Fruit fly (Drosophila melanogaster): ENCODE results near the gene CG10098.
A peak's percentile ranks its signal among the peaks of the same experiment; 100 is the strongest.

Gene CG10098

DNA sequence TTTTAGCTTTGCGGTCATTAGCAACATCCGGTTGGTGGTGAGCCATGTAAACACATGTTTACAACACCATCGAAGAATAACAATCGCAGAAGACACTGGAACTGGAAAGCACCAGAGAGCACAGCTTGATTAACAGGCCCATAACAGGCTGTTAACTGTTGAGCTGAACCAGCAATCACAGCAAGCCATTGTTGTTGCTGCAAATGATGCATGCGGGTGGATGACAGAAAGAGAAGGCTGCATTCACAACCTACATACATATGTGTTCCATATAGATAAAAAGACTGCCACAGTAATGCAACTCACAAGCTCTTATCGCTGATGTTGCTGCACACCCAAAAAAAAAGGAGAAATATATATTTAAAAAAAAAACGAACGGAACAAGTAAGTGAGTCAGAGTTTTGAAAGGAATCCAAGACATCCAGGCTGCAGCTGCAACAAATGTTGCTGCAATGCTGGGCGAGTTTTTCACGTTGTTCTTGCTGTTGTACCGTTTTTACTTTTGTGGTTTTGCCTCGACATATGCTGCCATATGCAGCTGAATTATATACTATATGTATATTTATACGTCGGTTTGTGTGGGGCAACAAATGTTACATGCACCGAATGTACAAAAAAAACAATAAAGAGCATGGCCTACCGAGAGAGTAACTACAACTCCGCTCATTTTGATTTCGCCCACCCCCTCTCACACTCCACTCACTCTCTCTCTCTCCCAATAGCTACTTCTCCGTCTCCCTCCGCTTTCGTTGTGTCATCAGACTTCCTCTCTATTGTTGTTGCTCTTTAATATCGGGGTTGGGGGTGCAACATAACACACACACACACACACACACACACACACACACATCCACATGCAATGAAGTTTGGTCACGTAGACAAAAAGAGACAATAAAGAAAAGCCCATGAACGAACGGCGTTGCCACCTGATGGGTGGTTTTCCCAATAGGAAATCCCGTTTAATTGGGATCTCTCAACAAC, 21.2 kb upstream of the CG10098 start (continued):
- no peak for TF ChIP-seq Nf-YB (GFP tag; optimal IDR thresholded peaks at IDR 0.05)
- no peak for TF ChIP-seq pan (optimal IDR thresholded peaks at IDR 0.05)
- TF ChIP-seq pan (GFP tag; optimal IDR thresholded peaks at IDR 0.05 in 1 of 2, IDR thresholded peaks at IDR 0.05 in 1 of 2): peak in 1 of 2 experiments; percentile 21
- no peak for TF ChIP-seq da (GFP tag; optimal IDR thresholded peaks at IDR 0.05)
- TF ChIP-seq Oli (tag; optimal IDR thresholded peaks at IDR 0.05): no peak
- no peak for TF ChIP-seq wor (GFP tag; IDR thresholded peaks at IDR 0.05)
- TF ChIP-seq CG7963 (GFP tag; IDR thresholded peaks at IDR 0.05; ENCODE audit: partially characterized antibody): no peak
- TF ChIP-seq trem (tag; optimal IDR thresholded peaks at IDR 0.05): peak; percentile 8
- TF ChIP-seq chn (GFP tag; optimal IDR thresholded peaks at IDR 0.05): no peak
- TF ChIP-seq CG18619 (GFP tag; optimal IDR thresholded peaks at IDR 0.05): no peak
- peak; percentile 4 for TF ChIP-seq CG6254 (GFP tag; optimal IDR thresholded peaks at IDR 0.05)
- TF ChIP-seq gcm2 (GFP tag; optimal IDR thresholded peaks at IDR 0.05): no peak
- TF ChIP-seq pnt (GFP tag; optimal IDR thresholded peaks at IDR 0.05): no peak
- TF ChIP-seq Meics (GFP tag; optimal IDR thresholded peaks at IDR 0.05): no peak
- TF ChIP-seq Optix (GFP tag; IDR thresholded peaks at IDR 0.05): no peak
- no peak for TF ChIP-seq nmo (GFP tag; optimal IDR thresholded peaks at IDR 0.05)
- TF ChIP-seq CG12391 (tag; optimal IDR thresholded peaks at IDR 0.05): no peak
- no peak for TF ChIP-seq tio (GFP tag; optimal IDR thresholded peaks at IDR 0.05)
- TF ChIP-seq CG2875 (GFP tag; optimal IDR thresholded peaks at IDR 0.05): no peak
- TF ChIP-seq gce (GFP tag; IDR thresholded peaks at IDR 0.05): peak; percentile 34; the same call in 1 of the 3 replicates
- peak; percentile 81 for TF ChIP-seq CG11504 (tag; optimal IDR thresholded peaks at IDR 0.05)
- no peak for TF ChIP-seq Abd-B (GFP tag; optimal IDR thresholded peaks at IDR 0.05)
- no peak for TF ChIP-seq CG10565 (GFP tag; optimal IDR thresholded peaks at IDR 0.05)
- TF ChIP-seq kah (GFP tag; optimal IDR thresholded peaks at IDR 0.05): peak; percentile 31
- TF ChIP-seq Elba2 (GFP tag; optimal IDR thresholded peaks at IDR 0.05): peak; percentile 98
- no peak for TF ChIP-seq CG16815 (GFP tag; optimal IDR thresholded peaks at IDR 0.05)
- TF ChIP-seq knrl (GFP tag; IDR thresholded peaks at IDR 0.05; ENCODE audit: partially characterized antibody): no peak
- TF ChIP-seq HLH54F (GFP tag; optimal IDR thresholded peaks at IDR 0.05): no peak
- TF ChIP-seq CG7372 (GFP tag; IDR thresholded peaks at IDR 0.05): no peak
- TF ChIP-seq CG17186 (GFP tag; optimal IDR thresholded peaks at IDR 0.05): no peak
- TF ChIP-seq tll (GFP tag; optimal IDR thresholded peaks at IDR 0.05): no peak
- no peak for TF ChIP-seq H15 (GFP tag; IDR thresholded peaks at IDR 0.05)
- TF ChIP-seq rib (GFP tag; IDR thresholded peaks at IDR 0.05): no peak
- TF ChIP-seq CG6791 (GFP tag; IDR thresholded peaks at IDR 0.05; ENCODE audit: partially characterized antibody): no peak; the same call in 2 of the 3 replicates
- 0 out of 3 replicates have a peak, but pooled peaks have one; percentile 9 for TF ChIP-seq so (GFP tag; IDR thresholded peaks at IDR 0.05)
- no peak for TF ChIP-seq eve (GFP tag; optimal IDR thresholded peaks at IDR 0.05)
- TF ChIP-seq cad (GFP tag; optimal IDR thresholded peaks at IDR 0.05): no peak
- TF ChIP-seq pzg (GFP tag; optimal IDR thresholded peaks at IDR 0.05): no peak
- no peak for TF ChIP-seq Stat92E (GFP tag; optimal IDR thresholded peaks at IDR 0.05)
- no peak for TF ChIP-seq CG6654 (GFP tag; optimal IDR thresholded peaks at IDR 0.05)
- no peak for TF ChIP-seq Dref (GFP tag; IDR thresholded peaks at IDR 0.05)
- TF ChIP-seq CG7786 (GFP tag; optimal IDR thresholded peaks at IDR 0.05): no peak
- no peak for TF ChIP-seq PHDP (tag; optimal IDR thresholded peaks at IDR 0.05)
- no peak for TF ChIP-seq ranshi (GFP tag; IDR thresholded peaks at IDR 0.05)
- TF ChIP-seq CG4360 (GFP tag; IDR thresholded peaks at IDR 0.05): peak; percentile 91
- no peak for TF ChIP-seq CG34422 (GFP tag; IDR thresholded peaks at IDR 0.05)
- TF ChIP-seq CG31365 (tag; optimal IDR thresholded peaks at IDR 0.05): no peak
- no peak for TF ChIP-seq sim (GFP tag; IDR thresholded peaks at IDR 0.05)
- TF ChIP-seq fu2 (GFP tag; optimal IDR thresholded peaks at IDR 0.05): no peak
